Fruit fly (Drosophila melanogaster) whole organism, embryonic: ENCODE results near the gene Pp2A-29B.

ENCODE experiments used
- BEAF-32 ChIP-seq: fragments of 200-800 bp; sonication (Bioruptor generic); optimal IDR thresholded peaks from 3 replicates; lab custom pipeline; 2017; ENCODE audit warnings: missing biosample characterization, missing genetic modification characterization, mild to moderate bottlenecking, moderate library complexity, missing genetic modification reagents
- Bgb ChIP-seq: fragments of 200-800 bp; sonication (Bioruptor generic); IDR thresholded peaks from 2 replicates; pipeline ENCODE4 v1.3.6; 2022; ENCODE audit warnings: missing biosample characterization, missing genetic modification characterization; ENCODE audit not compliant: partially characterized antibody
- CG10267 ChIP-seq: fragments of 200-800 bp; sonication (Bioruptor generic); optimal IDR thresholded peaks from 2 replicates; lab custom pipeline; 2018; ENCODE audit warnings: missing biosample characterization, mild to moderate bottlenecking, missing genetic modification characterization, moderate library complexity
- CG13123 ChIP-seq: fragments of 200-800 bp; sonication (Bioruptor generic); optimal IDR thresholded peaks from 2 replicates; lab custom pipeline; 2016; ENCODE audit warnings: missing biosample characterization, missing genetic modification characterization
- CG14050 ChIP-seq: fragments of 200-800 bp; sonication (Bioruptor generic); IDR thresholded peaks from 3 replicates; pipeline ENCODE4 v1.3.6; 2022; ENCODE audit warnings: missing biosample characterization, missing genetic modification characterization
- CG14710 ChIP-seq: fragments of 200-800 bp; sonication (Bioruptor generic); optimal IDR thresholded peaks from 3 replicates; lab custom pipeline; 2019; ENCODE audit warnings: missing biosample characterization, mild to moderate bottlenecking, missing genetic modification characterization, moderate library complexity
- CG15514 ChIP-seq: fragments of 200-800 bp; sonication (Bioruptor generic); optimal IDR thresholded peaks from 3 replicates; lab custom pipeline; 2017; ENCODE audit warnings: missing biosample characterization, missing genetic modification characterization, mild to moderate bottlenecking, moderate library complexity, missing genetic modification reagents
- CG16813 ChIP-seq: fragments of 200-800 bp; sonication (Bioruptor generic); IDR thresholded peaks from 3 replicates; pipeline ENCODE4 v1.3.6; 2022; ENCODE audit warnings: missing biosample characterization, missing genetic modification characterization; ENCODE audit not compliant: partially characterized antibody
- CG16815 ChIP-seq: fragments of 200-800 bp; sonication (Bioruptor generic); optimal IDR thresholded peaks from 3 replicates; lab custom pipeline; 2017; ENCODE audit warnings: missing biosample characterization, mild to moderate bottlenecking, missing genetic modification characterization
- CG18599 ChIP-seq: fragments of 200-800 bp; sonication (Bioruptor generic); optimal IDR thresholded peaks from 3 replicates; lab custom pipeline; 2017; ENCODE audit warnings: missing biosample characterization, missing genetic modification characterization, mild to moderate bottlenecking, moderate library complexity, missing genetic modification reagents
- CG2712 ChIP-seq: fragments of 200-800 bp; optimal IDR thresholded peaks from 3 replicates; lab custom pipeline; 2019; ENCODE audit warnings: missing biosample characterization, mild to moderate bottlenecking, missing genetic modification characterization, moderate library complexity
- CG6272 ChIP-seq: fragments of 200-800 bp; sonication (Bioruptor generic); IDR thresholded peaks from 2 replicates; pipeline ENCODE4 v1.3.6; 2022; ENCODE audit warnings: missing biosample characterization, missing genetic modification characterization
- CG8290 ChIP-seq, 3 experiments: fragments of 200-800 bp; sonication (Bioruptor generic); optimal IDR thresholded peaks; 2 replicates each; lab custom pipeline; 2016 to 2019; ENCODE audit warnings: missing biosample characterization in 3 of 3, missing genetic modification characterization in 3 of 3, mild to moderate bottlenecking in 2 of 3, moderate library complexity in 1 of 3
- D19A ChIP-seq: fragments of 200-800 bp; optimal IDR thresholded peaks from 3 replicates; lab custom pipeline; 2019; ENCODE audit warnings: missing biosample characterization, mild to moderate bottlenecking, missing genetic modification characterization, moderate library complexity
- Dll ChIP-seq: fragments of 200-800 bp; sonication (Bioruptor generic); IDR thresholded peaks from 4 replicates; pipeline ENCODE4 v1.3.6; 2022; ENCODE audit warnings: missing biosample characterization, missing genetic modification characterization; ENCODE audit not compliant: partially characterized antibody
- Doc3 ChIP-seq: fragments of 200-800 bp; sonication (Bioruptor generic); IDR thresholded peaks from 3 replicates; pipeline ENCODE4 v1.3.6; 2022; ENCODE audit warnings: missing biosample characterization, missing genetic modification characterization; ENCODE audit not compliant: partially characterized antibody
- Dref ChIP-seq: fragments of 200-800 bp; sonication (Bioruptor generic); IDR thresholded peaks from 2 replicates; pipeline ENCODE4 v1.3.6; 2022; ENCODE audit warnings: missing biosample characterization, missing genetic modification characterization
- Drgx ChIP-seq: fragments of 200-800 bp; sonication (Bioruptor generic); IDR thresholded peaks from 2 replicates; pipeline ENCODE4 v1.3.6; 2022; ENCODE audit warnings: missing biosample characterization, missing genetic modification characterization
- Ets97D ChIP-seq: fragments of 200-800 bp; sonication (Bioruptor generic); optimal IDR thresholded peaks from 3 replicates; lab custom pipeline; 2016; ENCODE audit warnings: missing biosample characterization, missing genetic modification characterization
- Fer2 ChIP-seq: fragments of 200-800 bp; sonication (Bioruptor generic); optimal IDR thresholded peaks from 2 replicates; lab custom pipeline; 2018; ENCODE audit warnings: missing biosample characterization, mild to moderate bottlenecking, missing genetic modification characterization, moderate library complexity
- Gug ChIP-seq: fragments of 200-800 bp; sonication (Bioruptor generic); IDR thresholded peaks from 4 replicates; pipeline ENCODE4 v1.3.6; 2022; ENCODE audit warnings: missing biosample characterization, missing genetic modification characterization
- MESR4 ChIP-seq: fragments of 200-800 bp; sonication (Bioruptor generic); optimal IDR thresholded peaks from 2 replicates; lab custom pipeline; 2018; ENCODE audit warnings: missing biosample characterization, mild to moderate bottlenecking, missing genetic modification characterization, moderate library complexity
- Opbp ChIP-seq: fragments of 200-800 bp; sonication (Bioruptor generic); IDR thresholded peaks from 3 replicates; pipeline ENCODE4 v1.3.6; 2022; ENCODE audit warnings: missing biosample characterization, missing genetic modification characterization; ENCODE audit not compliant: partially characterized antibody
- Sry-δ ChIP-seq: fragments of 200-800 bp; sonication (Bioruptor generic); optimal IDR thresholded peaks from 2 replicates; lab custom pipeline; 2016; ENCODE audit warnings: missing biosample characterization, missing genetic modification characterization
- YL-1 ChIP-seq: fragments of 200-800 bp; sonication (Bioruptor generic); optimal IDR thresholded peaks from 3 replicates; lab custom pipeline; 2017; ENCODE audit warnings: missing biosample characterization, mild to moderate bottlenecking, missing genetic modification characterization
- amos ChIP-seq: fragments of 200-800 bp; sonication (Bioruptor generic); IDR thresholded peaks from 2 replicates; pipeline ENCODE4 v1.3.6; 2022; ENCODE audit warnings: missing biosample characterization, missing genetic modification characterization; ENCODE audit not compliant: partially characterized antibody
- ase ChIP-seq: fragments of 200-800 bp; sonication (Bioruptor generic); IDR thresholded peaks from 3 replicates; pipeline ENCODE4 v1.3.6; 2022; ENCODE audit warnings: missing biosample characterization, missing genetic modification characterization
- ato ChIP-seq: fragments of 200-800 bp; sonication (Bioruptor generic); IDR thresholded peaks from 2 replicates; pipeline ENCODE4 v1.3.6; 2022; ENCODE audit warnings: missing biosample characterization, missing genetic modification characterization; ENCODE audit not compliant: partially characterized antibody
- chn ChIP-seq: fragments of 200-800 bp; sonication (Bioruptor generic); optimal IDR thresholded peaks from 2 replicates; lab custom pipeline; 2016; ENCODE audit warnings: missing biosample characterization, missing genetic modification characterization
- crp ChIP-seq, 2 experiments: fragments of 200-800 bp; sonication (Bioruptor generic); optimal IDR thresholded peaks; 2 replicates in 1 of 2; 3 replicates in 1 of 2; lab custom pipeline; 2017; ENCODE audit warnings: missing biosample characterization in 2 of 2, missing genetic modification characterization in 2 of 2, mild to moderate bottlenecking in 1 of 2, moderate library complexity in 1 of 2
- dmrt11E ChIP-seq: fragments of 200-800 bp; sonication (Bioruptor generic); optimal IDR thresholded peaks from 3 replicates; lab custom pipeline; 2018; ENCODE audit warnings: missing biosample characterization, mild to moderate bottlenecking, missing genetic modification characterization, moderate library complexity
- exex ChIP-seq: fragments of 200-800 bp; sonication (Bioruptor generic); optimal IDR thresholded peaks from 4 replicates; lab custom pipeline; 2018; ENCODE audit warnings: missing biosample characterization, mild to moderate bottlenecking, missing genetic modification characterization, moderate library complexity
- h ChIP-seq: fragments of >200 bp; optimal IDR thresholded peaks from 2 replicates; lab custom pipeline; 2017
- lab ChIP-seq: fragments of 200-800 bp; sonication (Bioruptor generic); optimal IDR thresholded peaks from 3 replicates; lab custom pipeline; 2017; ENCODE audit warnings: missing biosample characterization, missing genetic modification characterization, mild to moderate bottlenecking, moderate library complexity, missing genetic modification reagents
- mld ChIP-seq: fragments of 200-800 bp; sonication (Bioruptor generic); IDR thresholded peaks from 3 replicates; pipeline ENCODE4 v1.3.6; 2022; ENCODE audit warnings: missing biosample characterization, missing genetic modification characterization; ENCODE audit not compliant: partially characterized antibody
- nerfin-2 ChIP-seq: fragments of 200-800 bp; sonication (Bioruptor generic); IDR thresholded peaks from 2 replicates; pipeline ENCODE4 v1.3.6; 2022; ENCODE audit warnings: missing biosample characterization, missing genetic modification characterization; ENCODE audit not compliant: partially characterized antibody
- ro ChIP-seq: fragments of 200-800 bp; sonication (Bioruptor generic); IDR thresholded peaks from 2 replicates; pipeline ENCODE4 v1.3.6; 2022; ENCODE audit warnings: missing biosample characterization, missing genetic modification characterization
- row ChIP-seq: fragments of 200-800 bp; sonication (Bioruptor generic); IDR thresholded peaks from 3 replicates; pipeline ENCODE4 v1.3.6; 2022; ENCODE audit warnings: missing biosample characterization, missing genetic modification characterization
- sd ChIP-seq: fragments of 200-800 bp; sonication (Bioruptor generic); optimal IDR thresholded peaks from 3 replicates; lab custom pipeline; 2018; ENCODE audit warnings: missing biosample characterization, mild to moderate bottlenecking, missing genetic modification characterization, moderate library complexity
- shn ChIP-seq: fragments of 200-800 bp; sonication (Bioruptor generic); optimal IDR thresholded peaks from 3 replicates; lab custom pipeline; 2016; ENCODE audit warnings: missing biosample characterization, missing genetic modification characterization
- sna ChIP-seq: fragments of 200-800 bp; sonication (Bioruptor generic); IDR thresholded peaks from 2 replicates; pipeline ENCODE4 v1.3.6; 2022; ENCODE audit warnings: missing biosample characterization, missing genetic modification characterization; ENCODE audit not compliant: partially characterized antibody
- ssp ChIP-seq: fragments of 200-800 bp; sonication (Bioruptor generic); IDR thresholded peaks from 2 replicates; pipeline ENCODE4 v1.3.6; 2022; ENCODE audit warnings: missing biosample characterization, missing genetic modification characterization
- stwl ChIP-seq: fragments of 200-800 bp; sonication (Bioruptor generic); optimal IDR thresholded peaks from 3 replicates; lab custom pipeline; 2018; ENCODE audit warnings: missing biosample characterization, mild to moderate bottlenecking, missing genetic modification characterization, moderate library complexity
- vnd ChIP-seq: fragments of 200-800 bp; sonication (Bioruptor generic); IDR thresholded peaks from 3 replicates; pipeline ENCODE4 v1.3.6; 2022; ENCODE audit warnings: missing biosample characterization, missing genetic modification characterization; ENCODE audit not compliant: partially characterized antibody
- vvl ChIP-seq: fragments of 200-800 bp; sonication (Bioruptor generic); IDR thresholded peaks from 2 replicates; pipeline ENCODE4 v1.3.6; 2022; ENCODE audit warnings: missing biosample characterization, missing genetic modification characterization
- wor ChIP-seq: fragments of 200-800 bp; sonication (Bioruptor generic); IDR thresholded peaks from 2 replicates; pipeline ENCODE4 v1.3.6; 2022; ENCODE audit warnings: missing biosample characterization, missing genetic modification characterization

The Pp2A-29B gene

DNA sequence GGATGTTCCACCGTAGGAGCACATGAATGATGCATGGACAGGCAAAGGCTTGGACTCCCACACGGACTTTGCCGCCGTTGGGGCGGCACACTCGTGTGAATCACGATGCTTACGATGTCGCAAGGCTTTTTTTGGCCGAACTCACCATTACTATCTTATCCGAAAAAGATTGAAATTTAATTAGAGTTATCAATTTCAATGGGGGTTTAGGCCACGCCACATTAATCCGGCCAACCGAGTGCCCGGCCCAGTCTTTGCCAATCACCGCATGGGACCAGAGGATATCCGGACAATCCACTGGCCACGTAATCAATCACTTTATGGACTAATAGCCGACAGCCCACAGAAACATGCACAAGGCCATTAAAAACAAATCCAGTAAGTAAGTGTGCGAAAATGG is 6.4 kb downstream of the Pp2A-29B start (continued):
- no peak for TF ChIP-seq nerfin-2 (GFP tag; lab: Robert Waterston, UW)

DNA sequence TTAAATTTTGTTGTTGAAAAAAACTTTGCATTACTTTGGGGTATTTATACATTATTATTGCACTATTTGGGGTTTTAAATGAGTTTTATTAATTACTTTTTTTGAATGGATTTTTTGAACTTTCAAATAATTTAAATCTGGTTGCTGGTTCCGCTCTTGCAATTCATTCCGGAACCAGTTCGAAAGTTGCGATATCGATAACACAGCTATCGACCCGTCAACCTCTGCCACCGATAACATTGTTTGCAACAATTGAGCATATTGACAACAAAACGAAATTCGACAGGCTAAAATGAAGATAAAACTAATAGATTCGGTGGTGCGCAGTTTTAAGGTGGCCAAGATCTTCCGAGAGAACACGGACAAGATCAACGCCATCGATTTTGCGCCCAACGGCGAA is 8.4 kb downstream of the Pp2A-29B start, which contains the start of gene Wdr82:
TSS of gene Wdr82 (plus strand) at position 227 of the 400 bp plus-strand sequence.
- peak; percentile 69 for TF ChIP-seq CG16813 (GFP tag; lab: Robert Waterston, UW)
- TF ChIP-seq stwl (tag; lab: Kevin White, UChicago): peak; percentile 86
- TF ChIP-seq crp (GFP tag; optimal IDR thresholded peaks at IDR 0.05; lab: Kevin White, UChicago): peak in 1 of 2 experiments; percentile 8
- TF ChIP-seq row (GFP tag; lab: Robert Waterston, UW): peak; percentile 41; the same call in 1 of the 3 replicates
- TF ChIP-seq Doc3 (GFP tag; lab: Robert Waterston, UW): peak; percentile 37; the same call in 1 of the 3 replicates
- TF ChIP-seq exex: peak; percentile 7
- TF ChIP-seq h (lab: Kevin White, UChicago): no peak
- no peak for TF ChIP-seq Fer2 (tag; lab: Kevin White, UChicago)
- TF ChIP-seq Opbp (GFP tag; lab: Robert Waterston, UW): peak; percentile 71; the same call in 2 of the 3 replicates
- TF ChIP-seq shn: no peak
- TF ChIP-seq Bgb (GFP tag; lab: Robert Waterston, UW): peak; percentile 68; the same call in 1 of the 2 replicates
- TF ChIP-seq CG14050: no peak
- no peak for TF ChIP-seq wor (GFP tag; lab: Robert Waterston, UW)
- peak; percentile 71 for TF ChIP-seq MESR4 (GFP tag; lab: Kevin White, UChicago)
- TF ChIP-seq dmrt11E: no peak
- TF ChIP-seq sd (tag; lab: Kevin White, UChicago): no peak
- TF ChIP-seq CG18599 (GFP tag; lab: Kevin White, UChicago): no peak
- peak; percentile 73 for TF ChIP-seq sna
- TF ChIP-seq YL-1 (GFP tag; lab: Kevin White, UChicago): peak; percentile 8
- peak; percentile 83 for TF ChIP-seq ato
- peak; percentile 85 for TF ChIP-seq Dref (GFP tag; lab: Robert Waterston, UW)
- TF ChIP-seq CG8290 (GFP tag; optimal IDR thresholded peaks at IDR 0.05; lab: Kevin White, UChicago): no peak
- TF ChIP-seq CG8290 (tag; optimal IDR thresholded peaks at IDR 0.05; lab: Kevin White, UChicago): peak in 1 of 2 experiments; percentile 10
- peak; percentile 47 for TF ChIP-seq Sry-δ
- no peak for TF ChIP-seq CG13123 (GFP tag; lab: Kevin White, UChicago)
- TF ChIP-seq D19A: no peak
- no peak for TF ChIP-seq Gug (GFP tag; lab: Robert Waterston, UW)
- peak; percentile 59; the same call in 1 of the 3 replicates for TF ChIP-seq mld (GFP tag; lab: Robert Waterston, UW)
- TF ChIP-seq Drgx (GFP tag; lab: Robert Waterston, UW): no peak
- TF ChIP-seq CG14710: peak; percentile 28
- peak; percentile 18 for TF ChIP-seq CG2712 (tag; lab: Kevin White, UChicago)
- TF ChIP-seq Ets97D (GFP tag; lab: Kevin White, UChicago): peak; percentile 7
- TF ChIP-seq vnd (GFP tag; lab: Robert Waterston, UW): peak; percentile 65
- TF ChIP-seq CG6272: no peak
- TF ChIP-seq chn: no peak
- peak; percentile 65 for TF ChIP-seq BEAF-32 (GFP tag; lab: Kevin White, UChicago)
- no peak for TF ChIP-seq CG16815 (GFP tag; lab: Kevin White, UChicago)
- no peak for TF ChIP-seq ssp (GFP tag; lab: Robert Waterston, UW)
- no peak for TF ChIP-seq ase
- no peak for TF ChIP-seq lab (GFP tag; lab: Kevin White, UChicago)
- peak; percentile 77 for TF ChIP-seq Dll (GFP tag; lab: Robert Waterston, UW)
- TF ChIP-seq vvl: 0 out of 2 replicates have a peak, but pooled peaks have one; percentile 12
- TF ChIP-seq amos (GFP tag; lab: Robert Waterston, UW): peak; percentile 77
- TF ChIP-seq ro: no peak
- peak; percentile 100 for TF ChIP-seq CG15514 (GFP tag; lab: Kevin White, UChicago)
- TF ChIP-seq CG10267 (tag; lab: Kevin White, UChicago): peak; percentile 22
